Worm (Caenorhabditis elegans) whole organism, late embryonic: Measurements from ENCODE around the gene clec-58.

ENCODE experiments used
- K09A11.1 ChIP-seq: sonication (generic microtip); optimal IDR thresholded peaks from 2 replicates; lab custom pipeline; 2017; ENCODE audit warnings: antibody characterized with exemption, mild to moderate bottlenecking, missing genetic modification characterization, missing compliant biosample characterization; ENCODE audit not compliant: insufficient read depth
- T23F11.4 ChIP-seq: fragments of 200-800 bp; sonication (Bioruptor generic); optimal IDR thresholded peaks from 2 replicates; lab custom pipeline; 2018; ENCODE audit warnings: mild to moderate bottlenecking, missing genetic modification characterization, missing compliant biosample characterization
- Y22D7AL.16 ChIP-seq: sonication (generic microtip); optimal IDR thresholded peaks from 2 replicates; lab custom pipeline; 2016; ENCODE audit warnings: missing genetic modification characterization, missing compliant biosample characterization
- ahr-1 ChIP-seq: sonication (generic microtip); optimal IDR thresholded peaks from 2 replicates; lab custom pipeline; 2016; ENCODE audit warnings: missing genetic modification characterization, missing compliant biosample characterization
- ceh-2 ChIP-seq: sonication (generic microtip); optimal IDR thresholded peaks from 2 replicates; lab custom pipeline; 2016; ENCODE audit warnings: missing genotype, missing genetic modification characterization, missing compliant biosample characterization
- ceh-22 ChIP-seq: sonication (generic microtip); optimal IDR thresholded peaks from 2 replicates; lab custom pipeline; 2017; ENCODE audit warnings: missing biosample characterization, missing genetic modification characterization
- ceh-30 ChIP-seq: fragments of 150-350 bp; optimal IDR thresholded peaks from 2 replicates; lab custom pipeline; 2014; ENCODE audit warnings: missing biosample characterization, missing genetic modification characterization
- ceh-31 ChIP-seq: sonication (generic microtip); optimal IDR thresholded peaks from 2 replicates; lab custom pipeline; 2016; ENCODE audit warnings: missing genetic modification characterization, missing compliant biosample characterization
- ceh-34 ChIP-seq: sonication (generic microtip); optimal IDR thresholded peaks from 2 replicates; lab custom pipeline; 2016; ENCODE audit warnings: mild to moderate bottlenecking, missing genetic modification characterization, missing compliant biosample characterization
- ceh-45 ChIP-seq: fragments of 200-800 bp; sonication (Bioruptor generic); IDR thresholded peaks from 2 replicates; pipeline ENCODE4 v1.3.6; 2022; ENCODE audit warnings: missing genetic modification reagents, missing genetic modification characterization, missing compliant biosample characterization
- ceh-48 ChIP-seq: sonication (generic microtip); optimal IDR thresholded peaks from 2 replicates; lab custom pipeline; 2016; ENCODE audit warnings: missing genetic modification characterization, inconsistent platforms, missing compliant biosample characterization
- dmd-4 ChIP-seq: sonication (generic microtip); optimal IDR thresholded peaks from 2 replicates; lab custom pipeline; 2016; ENCODE audit warnings: borderline replicate concordance, missing genetic modification characterization, missing compliant biosample characterization
- elt-2 ChIP-seq: sonication (generic microtip); optimal IDR thresholded peaks from 2 replicates; lab custom pipeline; 2016; ENCODE audit warnings: missing genetic modification reagents, missing genetic modification characterization, missing compliant biosample characterization
- ets-4 ChIP-seq: sonication (generic microtip); optimal IDR thresholded peaks from 2 replicates; lab custom pipeline; 2016; ENCODE audit warnings: missing genetic modification characterization, missing compliant biosample characterization
- eyg-1 ChIP-seq: sonication (generic microtip); optimal IDR thresholded peaks from 2 replicates; lab custom pipeline; 2016; ENCODE audit warnings: missing genotype, missing genetic modification characterization, missing compliant biosample characterization
- fax-1 ChIP-seq: sonication (generic microtip); optimal IDR thresholded peaks from 2 replicates; lab custom pipeline; 2016; ENCODE audit warnings: missing genotype, missing genetic modification characterization, missing compliant biosample characterization
- fkh-6 ChIP-seq: sonication (generic microtip); optimal IDR thresholded peaks from 2 replicates; lab custom pipeline; 2016; ENCODE audit warnings: missing genetic modification characterization, missing compliant biosample characterization
- gmeb-2 ChIP-seq: sonication (generic microtip); optimal IDR thresholded peaks from 2 replicates; lab custom pipeline; 2016; ENCODE audit warnings: missing genetic modification characterization, inconsistent platforms, missing compliant biosample characterization
- hlh-13 ChIP-seq: fragments of 200-800 bp; sonication (Bioruptor generic); optimal IDR thresholded peaks from 2 replicates; lab custom pipeline; 2018; ENCODE audit warnings: mild to moderate bottlenecking, missing genetic modification characterization, missing compliant biosample characterization
- hlh-15 ChIP-seq: sonication (generic microtip); optimal IDR thresholded peaks from 2 replicates; lab custom pipeline; 2016; ENCODE audit warnings: missing genetic modification characterization, missing compliant biosample characterization
- hlh-30 ChIP-seq: sonication (generic microtip); optimal IDR thresholded peaks from 2 replicates; lab custom pipeline; 2017; ENCODE audit warnings: antibody characterized with exemption, missing genetic modification characterization, missing compliant biosample characterization; ENCODE audit not compliant: insufficient read depth
- hlh-6 ChIP-seq: sonication (generic microtip); optimal IDR thresholded peaks from 2 replicates; lab custom pipeline; 2016; ENCODE audit warnings: missing genotype, missing genetic modification characterization, missing compliant biosample characterization
- lim-6 ChIP-seq: sonication (generic microtip); optimal IDR thresholded peaks from 2 replicates; lab custom pipeline; 2016; ENCODE audit warnings: missing genetic modification characterization, missing compliant biosample characterization
- nfya-1 ChIP-seq: sonication (generic microtip); optimal IDR thresholded peaks from 2 replicates; lab custom pipeline; 2017; ENCODE audit warnings: missing genetic modification characterization, mild to moderate bottlenecking, missing compliant biosample characterization, antibody characterized with exemption, moderate library complexity
- odd-2 ChIP-seq: sonication (generic microtip); optimal IDR thresholded peaks from 2 replicates; lab custom pipeline; 2017; ENCODE audit warnings: antibody characterized with exemption, mild to moderate bottlenecking, missing genetic modification characterization, missing compliant biosample characterization
- pag-3 ChIP-seq: sonication (generic microtip); optimal IDR thresholded peaks from 2 replicates; lab custom pipeline; 2016; ENCODE audit warnings: missing compliant biosample characterization, missing genetic modification characterization, borderline replicate concordance
- pqm-1 ChIP-seq: sonication (generic microtip); optimal IDR thresholded peaks from 2 replicates; lab custom pipeline; 2016; ENCODE audit warnings: missing genetic modification characterization, missing compliant biosample characterization
- pros-1 ChIP-seq: fragments of 150-350 bp; optimal IDR thresholded peaks from 2 replicates; lab custom pipeline; 2014; ENCODE audit warnings: missing biosample characterization, missing genetic modification reagents, missing genetic modification characterization
- ref-2 ChIP-seq: sonication (generic microtip); optimal IDR thresholded peaks from 2 replicates; lab custom pipeline; 2016; ENCODE audit warnings: missing genetic modification characterization, missing compliant biosample characterization
- sdc-2 ChIP-seq: sonication (generic microtip); optimal IDR thresholded peaks from 2 replicates; lab custom pipeline; 2016; ENCODE audit warnings: missing genotype, missing genetic modification characterization, missing compliant biosample characterization
- unc-42 ChIP-seq: sonication (generic microtip); optimal IDR thresholded peaks from 2 replicates; lab custom pipeline; 2016; ENCODE audit warnings: missing genotype, missing genetic modification characterization, missing compliant biosample characterization
- unc-55 ChIP-seq: sonication (generic microtip); optimal IDR thresholded peaks from 2 replicates; lab custom pipeline; 2017; ENCODE audit warnings: missing biosample characterization, missing genetic modification reagents, missing genetic modification characterization
- unc-86 ChIP-seq: sonication (generic microtip); optimal IDR thresholded peaks from 2 replicates; lab custom pipeline; 2016; ENCODE audit warnings: missing genetic modification characterization, missing compliant biosample characterization
- zip-5 ChIP-seq: sonication (generic microtip); optimal IDR thresholded peaks from 2 replicates; lab custom pipeline; 2016; ENCODE audit warnings: missing genetic modification characterization, missing compliant biosample characterization

The clec-58 gene

ce11 chrII:10480043-10480442 is 4.1 kb upstream of the clec-58 start:
- TF ChIP-seq ceh-22 (tag; lab: Kevin White, UChicago) = no peak
- TF ChIP-seq unc-42 (tag; lab: Kevin White, UChicago) = no peak
- TF ChIP-seq T23F11.4 = no peak
- TF ChIP-seq unc-55 (GFP tag; lab: Kevin White, UChicago) = no peak
- TF ChIP-seq sdc-2 (tag; lab: Kevin White, UChicago) = no peak
- no peak for TF ChIP-seq ceh-2 (tag; lab: Kevin White, UChicago)
- TF ChIP-seq odd-2 (tag; lab: Kevin White, UChicago) = no peak
- TF ChIP-seq K09A11.1 (tag; lab: Kevin White, UChicago) = no peak
- TF ChIP-seq gmeb-2 = no peak
- TF ChIP-seq elt-2 (tag; lab: Kevin White, UChicago) = no peak
- TF ChIP-seq ref-2 = no peak

ce11 chrII:10479348-10479747 is 3.4 kb upstream of the clec-58 start, which contains the start of gene clec-59:
Gene clec-59 (minus strand): TSS chrII:10479448.
- no peak for TF ChIP-seq hlh-15
- no peak for TF ChIP-seq ceh-31 (tag; lab: Kevin White, UChicago)
- TF ChIP-seq zip-5 (tag; lab: Kevin White, UChicago) = no peak
- no peak for TF ChIP-seq eyg-1

- TF ChIP-seq K09A11.1 (tag; lab: Kevin White, UChicago) (no peak), ceh-30 (tag; lab: Kevin White, UChicago) (no peak), unc-86 (tag; lab: Kevin White, UChicago) (no peak), dmd-4 (tag; lab: Kevin White, UChicago) (no peak), lim-6 (tag; lab: Kevin White, UChicago) (no peak)
These were observed 1.0 kb upstream of the clec-58 start, which contains the start of gene ZK666.4 for ce11 chrII:10476959-10477358. Gene ZK666.4 (plus strand): TSS chrII:10477259.

ce11 chrII:10471790-10472189 is 4.1 kb downstream of the clec-58 start, which contains the start of gene ZK666.2:
Gene ZK666.2 (minus strand): TSS chrII:10471890.
- TF ChIP-seq ceh-45 (GFP tag; lab: Robert Waterston, UW) = no peak
- no peak for TF ChIP-seq ceh-2 (tag; lab: Kevin White, UChicago)
- no peak for TF ChIP-seq sdc-2 (tag; lab: Kevin White, UChicago)
- no peak for TF ChIP-seq fax-1
- no peak for TF ChIP-seq Y22D7AL.16 (tag; lab: Kevin White, UChicago)
- TF ChIP-seq ceh-34 (tag; lab: Kevin White, UChicago) = no peak
- TF ChIP-seq hlh-13 (GFP tag; lab: Kevin White, UChicago) = no peak
- TF ChIP-seq fkh-6 (tag; lab: Kevin White, UChicago) = no peak
- TF ChIP-seq elt-2 (tag; lab: Kevin White, UChicago) = no peak
- no peak for TF ChIP-seq hlh-30
- no peak for TF ChIP-seq pros-1
- TF ChIP-seq nfya-1 = no peak
- no peak for TF ChIP-seq ceh-30 (tag; lab: Kevin White, UChicago)
- no peak for TF ChIP-seq ahr-1 (tag; lab: Kevin White, UChicago)

- TF ChIP-seq hlh-6 (tag; lab: Kevin White, UChicago) = no peak
These were observed 4.7 kb downstream of the clec-58 start, which contains the start of gene ZK666.1 for ce11 chrII:10471247-10471646. Gene ZK666.1 (minus strand): TSS chrII:10471347.

- no peak for TF ChIP-seq pqm-1 (tag; lab: Kevin White, UChicago)
- TF ChIP-seq ets-4 (tag; lab: Kevin White, UChicago) = no peak
- no peak for TF ChIP-seq zip-5 (tag; lab: Kevin White, UChicago)
- no peak for TF ChIP-seq ceh-34 (tag; lab: Kevin White, UChicago)
- no peak for TF ChIP-seq pag-3 (tag; lab: Kevin White, UChicago)
- no peak for TF ChIP-seq ceh-48 (tag; lab: Kevin White, UChicago)
- TF ChIP-seq Y22D7AL.16 (tag; lab: Kevin White, UChicago) = no peak
These were observed 5.8 kb downstream of the clec-58 start, which contains the start of gene clec-143 for ce11 chrII:10470159-10470558. Gene clec-143 (minus strand): TSS chrII:10470297.
